Worm (Caenorhabditis elegans) whole organism, early embryonic: ENCODE results near the gene M176.5.

Source experiments
- hnd-1 ChIP-seq: sonication (generic microtip); optimal IDR thresholded peaks from 2 replicates; lab custom pipeline; 2016; ENCODE audit warnings: missing genetic modification characterization, missing compliant biosample characterization
- scrt-1 ChIP-seq: fragments of 200-800 bp; sonication (Bioruptor generic); IDR thresholded peaks from 2 replicates; pipeline ENCODE4 v1.3.6; 2022; ENCODE audit warnings: missing genetic modification characterization, missing compliant biosample characterization
- tbx-11 ChIP-seq: fragments of 200-800 bp; sonication (Bioruptor generic); IDR thresholded peaks from 2 replicates; pipeline ENCODE4 v1.3.6; 2022; ENCODE audit warnings: missing genetic modification characterization, missing compliant biosample characterization

ce11 chrII:9378174-9378573, 49.4 kb downstream of the M176.5 start:
- TF ChIP-seq scrt-1 (GFP tag; lab: Robert Waterston, UW): no peak
- TF ChIP-seq hnd-1: no peak
- no peak for TF ChIP-seq tbx-11
